Fruit fly (Drosophila melanogaster) whole organism, adult: ENCODE data around the gene CheB74a.

Experiments used
- Mnt ChIP-seq: fragments of 200-800 bp; sonication (Bioruptor generic); optimal IDR thresholded peaks from 2 replicates; lab custom pipeline; 2016; ENCODE audit warnings: missing biosample characterization, mild to moderate bottlenecking, missing genetic modification characterization
- kay ChIP-seq: fragments of 200-800 bp; sonication (Bioruptor generic); peaks from one replicate; lab custom pipeline; 2016; ENCODE audit warnings: missing biosample characterization, missing genetic modification characterization, borderline replicate concordance

dm6 chr3L:17689579-17690191 lies 30.0 kb downstream of the CheB74a start, which contains the start of gene Ccn:
- TF ChIP-seq Mnt (GFP tag; lab: Kevin White, UChicago): no peak
- no peak for TF ChIP-seq kay (GFP tag; lab: Kevin White, UChicago)
